Worm (Caenorhabditis elegans): ENCODE measurements around the gene F59B2.8.

- no peak for TF ChIP-seq ceh-44 (GFP tag; IDR thresholded peaks at IDR 0.05)
- TF ChIP-seq lin-39 (tag; optimal IDR thresholded peaks at IDR 0.05) = no peak
- no peak for TF ChIP-seq ama-1 (optimal IDR thresholded peaks at IDR 0.05)
These were observed 41.7 kb upstream of the F59B2.8 start for ce11 chrIII:9051714-9052113.
